Worm (Caenorhabditis elegans) whole organism, young adult: Measurements from ENCODE around the gene F01G10.9.
A peak's percentile ranks its signal among the peaks of the same experiment; 100 is the strongest.

Source experiments
- B0035.1 ChIP-seq: sonication (generic microtip); optimal IDR thresholded peaks from 2 replicates; lab custom pipeline; 2016; ENCODE audit warnings: missing genetic modification characterization, mild to moderate bottlenecking, missing compliant biosample characterization, missing genotype, missing genetic modification reagents
- B0336.3 ChIP-seq: fragments of 200-800 bp; sonication (Bioruptor generic); IDR thresholded peaks from 2 replicates; pipeline ENCODE4 v1.3.6; 2022; ENCODE audit warnings: missing genetic modification characterization, missing compliant biosample characterization
- F23B12.7 ChIP-seq: sonication (generic microtip); optimal IDR thresholded peaks from 2 replicates; lab custom pipeline; 2017; ENCODE audit warnings: missing genetic modification characterization, mild to moderate bottlenecking, missing compliant biosample characterization, antibody characterized with exemption, moderate library complexity; ENCODE audit not compliant: insufficient read depth
- F55B11.4 ChIP-seq: sonication (generic microtip); optimal IDR thresholded peaks from 2 replicates; lab custom pipeline; 2016; ENCODE audit warnings: missing compliant biosample characterization, missing genetic modification characterization, borderline replicate concordance; ENCODE audit not compliant: insufficient read depth
- F57C9.4 ChIP-seq: sonication (generic microtip); optimal IDR thresholded peaks from 2 replicates; lab custom pipeline; 2017; ENCODE audit warnings: mild to moderate bottlenecking, missing genetic modification characterization, missing compliant biosample characterization
- K11D2.4 ChIP-seq: fragments of 200-800 bp; sonication (Bioruptor generic); IDR thresholded peaks from 2 replicates; pipeline ENCODE4 v1.3.6; 2022; ENCODE audit warnings: missing genetic modification reagents, missing genetic modification characterization, missing compliant biosample characterization
- Y56A3A.18 ChIP-seq: fragments of 200-800 bp; sonication (Bioruptor generic); IDR thresholded peaks from 2 replicates; pipeline ENCODE4 v1.3.6; 2022; ENCODE audit warnings: missing genetic modification reagents, missing genetic modification characterization, missing compliant biosample characterization
- Y79H2A.3 ChIP-seq: fragments of 200-800 bp; sonication (Bioruptor generic); conservative IDR thresholded peaks from 2 replicates; pipeline ENCODE4 v1.3.6; 2022; ENCODE audit warnings: missing genetic modification reagents, missing genetic modification characterization, missing compliant biosample characterization
- akir-1 ChIP-seq: fragments of 200-800 bp; sonication (Bioruptor generic); optimal IDR thresholded peaks from 2 replicates; lab custom pipeline; 2018; ENCODE audit warnings: mild to moderate bottlenecking, missing genetic modification characterization, moderate library complexity, missing compliant biosample characterization
- aptf-2 ChIP-seq: fragments of 200-800 bp; sonication (Bioruptor generic); conservative IDR thresholded peaks from 2 replicates; pipeline ENCODE4 v1.3.6; 2022; ENCODE audit warnings: missing genetic modification reagents, missing genetic modification characterization, missing compliant biosample characterization
- aptf-3 ChIP-seq: fragments of 200-800 bp; sonication (Bioruptor generic); IDR thresholded peaks from 2 replicates; pipeline ENCODE4 v1.3.6; 2022; ENCODE audit warnings: missing genetic modification characterization, missing compliant biosample characterization
- atf-7 ChIP-seq: sonication (generic microtip); optimal IDR thresholded peaks from 2 replicates; lab custom pipeline; 2017; ENCODE audit warnings: mild to moderate bottlenecking, missing genetic modification characterization, missing compliant biosample characterization
- attf-3 ChIP-seq: fragments of 200-800 bp; sonication (Bioruptor generic); conservative IDR thresholded peaks from 2 replicates; pipeline ENCODE4 v1.3.6; 2022; ENCODE audit warnings: missing genetic modification reagents, missing genetic modification characterization, missing compliant biosample characterization
- attf-5 ChIP-seq: fragments of 200-800 bp; sonication (Bioruptor generic); optimal IDR thresholded peaks from 2 replicates; lab custom pipeline; 2018; ENCODE audit warnings: mild to moderate bottlenecking, missing genetic modification characterization, missing compliant biosample characterization
- bed-2 ChIP-seq: fragments of 200-800 bp; sonication (Bioruptor generic); IDR thresholded peaks from 2 replicates; pipeline ENCODE4 v1.3.6; 2022; ENCODE audit warnings: missing genetic modification reagents, missing genetic modification characterization, missing compliant biosample characterization
- cebp-1 ChIP-seq, 2 experiments: fragments of 200-800 bp in 1 of 2; sonication (Bioruptor generic) in 1 of 2; sonication (generic microtip) in 1 of 2; IDR thresholded peaks in 1 of 2; optimal IDR thresholded peaks in 1 of 2; 2 replicates each; pipeline versions ENCODE4 v1.3.6 to Lab custom; 2017 to 2022; ENCODE audit warnings: missing compliant biosample characterization in 2 of 2, missing genetic modification characterization in 2 of 2, mild to moderate bottlenecking in 1 of 2, missing genetic modification reagents in 1 of 2, moderate library complexity in 1 of 2
- ceh-27 ChIP-seq: fragments of 200-800 bp; sonication (Bioruptor generic); optimal IDR thresholded peaks from 2 replicates; lab custom pipeline; 2018; ENCODE audit warnings: mild to moderate bottlenecking, missing genetic modification characterization, moderate library complexity, missing compliant biosample characterization
- ceh-58 ChIP-seq: fragments of 200-800 bp; sonication (Bioruptor generic); IDR thresholded peaks from 2 replicates; pipeline ENCODE4 v1.3.6; 2022; ENCODE audit warnings: missing genetic modification characterization, missing compliant biosample characterization
- ceh-91 ChIP-seq: fragments of 200-800 bp; sonication (Bioruptor generic); IDR thresholded peaks from 2 replicates; pipeline ENCODE4 v1.3.6; 2022; ENCODE audit warnings: missing genetic modification reagents, missing genetic modification characterization, missing compliant biosample characterization
- dox-1 ChIP-seq: fragments of 200-800 bp; sonication (Bioruptor generic); IDR thresholded peaks from 2 replicates; pipeline ENCODE4 v1.3.6; 2022; ENCODE audit warnings: missing genetic modification reagents, missing genetic modification characterization, missing compliant biosample characterization
- ekl-4 ChIP-seq: fragments of 200-800 bp; sonication (Bioruptor generic); IDR thresholded peaks from 2 replicates; pipeline ENCODE4 v1.3.6; 2022; ENCODE audit warnings: missing genetic modification reagents, missing genetic modification characterization, missing compliant biosample characterization
- ets-4 ChIP-seq: fragments of 200-800 bp; sonication (Bioruptor generic); optimal IDR thresholded peaks from 2 replicates; lab custom pipeline; 2018; ENCODE audit warnings: mild to moderate bottlenecking, missing genetic modification characterization, missing compliant biosample characterization
- fkh-3 ChIP-seq: sonication (generic microtip); optimal IDR thresholded peaks from 2 replicates; lab custom pipeline; 2016; ENCODE audit warnings: mild to moderate bottlenecking, missing genetic modification characterization, missing compliant biosample characterization
- hrde-1 ChIP-seq: sonication (generic microtip); optimal IDR thresholded peaks from 2 replicates; lab custom pipeline; 2016; ENCODE audit warnings: missing genetic modification characterization, mild to moderate bottlenecking, missing compliant biosample characterization, moderate library complexity, missing genotype, missing genetic modification reagents, borderline replicate concordance
- hsf-1 ChIP-seq: fragments of 200-800 bp; sonication (Bioruptor generic); IDR thresholded peaks from 2 replicates; pipeline ENCODE4 v1.3.6; 2022; ENCODE audit warnings: missing genetic modification reagents, missing genetic modification characterization, missing compliant biosample characterization
- lin-40 ChIP-seq: sonication (generic microtip); optimal IDR thresholded peaks from 2 replicates; lab custom pipeline; 2016; ENCODE audit warnings: missing genetic modification characterization, mild to moderate bottlenecking, missing compliant biosample characterization, missing genotype, missing genetic modification reagents
- lin-54 ChIP-seq: fragments of 200-800 bp; sonication (Bioruptor generic); optimal IDR thresholded peaks from 2 replicates; lab custom pipeline; 2018; ENCODE audit warnings: mild to moderate bottlenecking, missing genetic modification characterization, missing compliant biosample characterization
- lsl-1 ChIP-seq: fragments of 200-800 bp; sonication (Bioruptor generic); optimal IDR thresholded peaks from 2 replicates; lab custom pipeline; 2018; ENCODE audit warnings: mild to moderate bottlenecking, missing genetic modification characterization, moderate library complexity, missing compliant biosample characterization
- madf-3 ChIP-seq: fragments of 200-800 bp; sonication (Bioruptor generic); IDR thresholded peaks from 2 replicates; pipeline ENCODE4 v1.3.6; 2022; ENCODE audit warnings: missing genetic modification reagents, missing genetic modification characterization, missing compliant biosample characterization
- madf-6 ChIP-seq: fragments of 200-800 bp; sonication (Bioruptor generic); IDR thresholded peaks from 2 replicates; pipeline ENCODE4 v1.3.6; 2022; ENCODE audit warnings: missing genetic modification reagents, missing genetic modification characterization, missing compliant biosample characterization
- mel-28 ChIP-seq: sonication (generic microtip); optimal IDR thresholded peaks from 2 replicates; lab custom pipeline; 2016; ENCODE audit warnings: borderline replicate concordance, mild to moderate bottlenecking, missing genetic modification characterization, missing compliant biosample characterization
- nfya-2 ChIP-seq: fragments of 200-800 bp; sonication (Bioruptor generic); IDR thresholded peaks from 2 replicates; pipeline ENCODE4 v1.3.6; 2022; ENCODE audit warnings: missing genetic modification reagents, missing genetic modification characterization, missing compliant biosample characterization
- nhr-179 ChIP-seq: sonication (generic microtip); optimal IDR thresholded peaks from 2 replicates; lab custom pipeline; 2016; ENCODE audit warnings: mild to moderate bottlenecking, missing genetic modification characterization, missing compliant biosample characterization
- nhr-80 ChIP-seq: sonication (generic microtip); optimal IDR thresholded peaks from 2 replicates; lab custom pipeline; 2016; ENCODE audit warnings: missing genetic modification characterization, missing compliant biosample characterization
- pbrm-1 ChIP-seq: fragments of 200-800 bp; sonication (Bioruptor generic); IDR thresholded peaks from 2 replicates; pipeline ENCODE4 v1.3.6; 2022; ENCODE audit warnings: missing genetic modification reagents, missing genetic modification characterization, missing compliant biosample characterization
- rec-8 ChIP-seq, 2 experiments: sonication (generic microtip); optimal IDR thresholded peaks; 2 replicates each; lab custom pipeline; 2016; ENCODE audit warnings: mild to moderate bottlenecking in 2 of 2, missing genetic modification characterization in 2 of 2, missing genetic modification reagents in 2 of 2, missing genotype in 2 of 2, missing biosample characterization in 1 of 2, missing compliant biosample characterization in 1 of 2, moderate library complexity in 1 of 2
- tbp1 ChIP-seq: fragments of 200-800 bp; sonication (Bioruptor generic); optimal IDR thresholded peaks from 2 replicates; lab custom pipeline; 2018; ENCODE audit warnings: mild to moderate bottlenecking, missing genetic modification characterization, missing compliant biosample characterization
- tbx-9 ChIP-seq: sonication (generic microtip); optimal IDR thresholded peaks from 2 replicates; lab custom pipeline; 2016; ENCODE audit warnings: borderline replicate concordance, missing genetic modification characterization, inconsistent platforms, missing compliant biosample characterization
- unc-130 ChIP-seq: sonication (generic microtip); optimal IDR thresholded peaks from 2 replicates; lab custom pipeline; 2016; ENCODE audit warnings: missing genetic modification reagents, missing genetic modification characterization, missing compliant biosample characterization
- xnd-1 ChIP-seq: sonication (generic microtip); optimal IDR thresholded peaks from 2 replicates; lab custom pipeline; 2016; ENCODE audit warnings: missing genotype, missing genetic modification reagents, missing genetic modification characterization, missing compliant biosample characterization
- zfh-2 ChIP-seq: fragments of 200-800 bp; sonication (Bioruptor generic); conservative IDR thresholded peaks from 2 replicates; pipeline ENCODE4 v1.3.6; 2022; ENCODE audit warnings: missing genetic modification reagents, missing genetic modification characterization, missing compliant biosample characterization
- ztf-26 ChIP-seq: sonication (generic microtip); optimal IDR thresholded peaks from 2 replicates; lab custom pipeline; 2017; ENCODE audit warnings: missing genetic modification characterization, missing compliant biosample characterization

The F01G10.9 gene

DNA sequence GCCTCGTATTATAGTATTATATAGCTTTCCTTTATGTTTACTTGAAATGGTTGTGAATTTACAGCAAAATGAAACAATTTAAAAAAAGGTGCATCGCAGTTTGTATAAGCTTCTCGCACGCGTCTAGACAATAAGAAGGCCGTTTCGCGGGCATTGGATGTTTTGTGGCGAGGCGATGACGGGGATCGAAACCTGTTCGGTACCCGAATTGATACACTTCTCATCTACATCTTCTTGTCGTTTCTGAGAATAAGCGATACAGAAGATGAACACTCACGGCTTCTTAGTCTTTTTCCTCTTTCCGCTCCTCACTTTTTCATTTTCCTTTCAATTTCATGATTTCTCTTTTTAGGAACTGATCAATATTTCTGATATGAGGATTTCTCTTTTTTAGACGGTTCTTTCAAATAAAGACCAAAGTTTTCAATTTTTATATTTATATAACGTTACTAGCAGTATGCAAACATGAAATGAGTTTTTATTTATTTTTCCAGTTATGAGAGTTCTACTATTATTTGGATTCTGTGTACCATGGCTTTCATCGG is 13.7 kb downstream of the F01G10.9 start, which contains the start of gene F01G10.10 (continued):
- TF ChIP-seq nfya-2 (GFP tag; lab: Robert Waterston, UW) (no peak), lsl-1 (no peak), zfh-2 (GFP tag; lab: Robert Waterston, UW) (no peak), mel-28 (no peak), Y79H2A.3 (GFP tag; lab: Robert Waterston, UW) (peak; percentile 61; the same call in 1 of the 2 replicates), F57C9.4 (tag; lab: Kevin White, UChicago) (no peak), F55B11.4 (no peak)
- TF ChIP-seq, all 124 proteins: peak for 39

DNA sequence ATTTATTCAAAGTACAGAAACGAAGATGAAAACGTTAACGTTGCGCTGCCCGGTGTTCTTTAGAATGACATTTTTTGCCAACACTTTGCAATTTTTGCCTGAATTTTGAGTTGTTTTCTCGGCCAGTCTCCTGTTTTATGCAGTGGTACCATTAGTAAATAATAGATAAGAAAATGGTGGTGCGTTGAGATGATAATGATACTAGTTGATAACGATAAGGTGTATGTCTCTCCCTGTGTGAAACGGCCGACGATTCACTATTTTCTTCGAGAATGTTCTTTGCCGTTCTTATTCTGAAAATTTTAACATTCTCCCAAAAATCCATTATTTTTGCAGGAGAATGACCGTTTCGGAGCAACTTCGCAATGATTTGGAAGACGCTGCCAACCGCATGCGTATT is 16.2 kb downstream of the F01G10.9 start, which contains the start of gene tkt-1:
tkt-1 (plus strand) TSS at position 337 of the 400 bp plus-strand sequence.
- no peak for TF ChIP-seq rec-8 (tag; optimal IDR thresholded peaks at IDR 0.05; lab: Kevin White, UChicago)
- TF ChIP-seq ets-4 (GFP tag; lab: Kevin White, UChicago) = peak; percentile 26
- no peak for TF ChIP-seq attf-5 (GFP tag; lab: Kevin White, UChicago)
- TF ChIP-seq tbx-9 = no peak
- no peak for TF ChIP-seq bed-2
- no peak for TF ChIP-seq cebp-1 (GFP tag; IDR thresholded peaks at IDR 0.05; lab: Robert Waterston, UW)
- peak; percentile 4 for TF ChIP-seq cebp-1 (tag; optimal IDR thresholded peaks at IDR 0.05; lab: Kevin White, UChicago)
- TF ChIP-seq nfya-2 (GFP tag; lab: Robert Waterston, UW) = no peak
- TF ChIP-seq ekl-4 = 0 out of 2 replicates have a peak, but pooled peaks have one; percentile 40
- TF ChIP-seq akir-1 (GFP tag; lab: Kevin White, UChicago) = no peak
- no peak for TF ChIP-seq ceh-91 (GFP tag; lab: Robert Waterston, UW)
- TF ChIP-seq hsf-1 (GFP tag; lab: Robert Waterston, UW) = peak; percentile 74
- TF ChIP-seq F23B12.7 (tag; lab: Kevin White, UChicago) = no peak
- peak; percentile 74 for TF ChIP-seq nhr-80 (tag; lab: Kevin White, UChicago)
- TF ChIP-seq pbrm-1 (GFP tag; lab: Robert Waterston, UW) = no peak
- peak; percentile 10 for TF ChIP-seq tbp1 (GFP tag; lab: Kevin White, UChicago)
- no peak for TF ChIP-seq madf-3

DNA sequence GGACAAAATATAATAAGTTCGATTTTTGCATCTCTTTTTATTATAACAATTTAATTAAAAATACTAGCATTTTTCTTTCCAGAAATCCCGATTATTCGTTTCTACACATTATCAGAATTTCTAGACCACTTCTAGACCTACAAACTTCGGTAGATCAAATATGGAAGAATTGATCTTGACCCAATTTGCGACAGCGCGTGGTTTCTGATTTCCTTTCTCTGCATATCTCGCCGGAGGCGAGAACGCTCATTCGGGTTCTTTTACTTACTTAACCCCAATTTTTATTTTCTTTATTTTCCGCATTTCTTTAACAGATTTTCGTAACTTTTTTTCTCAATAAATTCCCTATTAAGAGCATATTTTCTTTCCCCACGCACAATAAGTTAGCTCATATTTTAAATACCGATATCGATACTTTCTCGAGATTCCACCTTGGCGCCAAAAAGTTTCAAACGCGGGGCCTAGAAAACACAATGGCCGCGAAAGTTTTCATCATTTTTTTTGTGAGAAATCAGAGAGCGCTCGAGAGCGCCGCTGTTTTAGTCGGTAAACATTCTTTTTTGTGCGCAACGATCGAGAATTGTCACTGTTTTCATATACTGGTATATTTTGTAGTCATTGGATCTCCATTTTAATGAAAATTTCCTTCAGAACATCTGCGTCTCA is 16.9 kb downstream of the F01G10.9 start:
- no peak for TF ChIP-seq attf-3 (GFP tag; lab: Robert Waterston, UW)
- peak; percentile 62; the same call in 1 of the 2 replicates for TF ChIP-seq dox-1 (GFP tag; lab: Robert Waterston, UW)
- TF ChIP-seq ztf-26 (tag; lab: Kevin White, UChicago) = no peak
- TF ChIP-seq ekl-4 = no peak
- no peak for TF ChIP-seq K11D2.4
- TF ChIP-seq B0035.1 (tag; lab: Kevin White, UChicago) = no peak
- no peak for TF ChIP-seq F23B12.7 (tag; lab: Kevin White, UChicago)
- TF ChIP-seq atf-7 (tag; lab: Kevin White, UChicago) = no peak
- TF ChIP-seq fkh-3 (tag; lab: Kevin White, UChicago) = no peak
- peak; percentile 20 for TF ChIP-seq lsl-1
- no peak for TF ChIP-seq ceh-27 (GFP tag; lab: Kevin White, UChicago)
- TF ChIP-seq madf-6 (GFP tag; lab: Robert Waterston, UW) = peak; percentile 91
- no peak for TF ChIP-seq aptf-3 (GFP tag; lab: Robert Waterston, UW)
- TF ChIP-seq nhr-179 (tag; lab: Kevin White, UChicago) = no peak
- TF ChIP-seq ets-4 (GFP tag; lab: Kevin White, UChicago) = no peak
- TF ChIP-seq xnd-1 (tag; lab: Kevin White, UChicago) = peak; percentile 64
- no peak for TF ChIP-seq lin-40 (tag; lab: Kevin White, UChicago)
- TF ChIP-seq hrde-1 (tag; lab: Kevin White, UChicago) = no peak
- peak; percentile 48 for TF ChIP-seq lin-54 (GFP tag; lab: Kevin White, UChicago)
- no peak for TF ChIP-seq ceh-58 (GFP tag; lab: Robert Waterston, UW)
- no peak for TF ChIP-seq Y56A3A.18 (GFP tag; lab: Robert Waterston, UW)
- TF ChIP-seq B0336.3 = no peak; the same call in 1 of the 2 replicates
- TF ChIP-seq cebp-1 (GFP tag; IDR thresholded peaks at IDR 0.05; lab: Robert Waterston, UW) = no peak
- TF ChIP-seq cebp-1 (tag; optimal IDR thresholded peaks at IDR 0.05; lab: Kevin White, UChicago) = no peak
- no peak for TF ChIP-seq aptf-2 (GFP tag; lab: Robert Waterston, UW)
- peak; percentile 1 for TF ChIP-seq unc-130 (GFP tag; lab: Kevin White, UChicago)
